Fruit fly (Drosophila melanogaster) S2 (cell line): Measurements from ENCODE around the gene Ostgamma.

Experiments used
- CG8478 ChIP-seq: fragments of >200 bp; optimal IDR thresholded peaks from 2 replicates; lab custom pipeline; 2018
- CTCF ChIP-seq, 2 experiments: fragments of >200 bp; optimal IDR thresholded peaks; 2 replicates each; lab custom pipeline; 2018

The Ostgamma gene

dm6 chr2L:8296395-8296794, 11.6 kb downstream of the Ostgamma start:
- no peak for TF ChIP-seq CTCF (optimal IDR thresholded peaks at IDR 0.05; lab: Kevin White, UChicago)
- TF ChIP-seq CG8478, result no peak

- no peak for TF ChIP-seq CG8478
Observed at dm6 chr2L:8294043-8294442, 13.9 kb downstream of the Ostgamma start.

dm6 chr2L:8293449-8293848, 14.5 kb downstream of the Ostgamma start:
- TF ChIP-seq CG8478 (no peak), CTCF (optimal IDR thresholded peaks at IDR 0.05; lab: Kevin White, UChicago) (no peak)

- no peak for TF ChIP-seq CG8478
- no peak for TF ChIP-seq CTCF (optimal IDR thresholded peaks at IDR 0.05; lab: Kevin White, UChicago)
Observed at dm6 chr2L:8292159-8292887, 15.7 kb downstream of the Ostgamma start.

dm6 chr2L:8290653-8291233, 17.2 kb downstream of the Ostgamma start:
- no peak for TF ChIP-seq CG8478
- TF ChIP-seq CTCF (optimal IDR thresholded peaks at IDR 0.05; lab: Kevin White, UChicago), result no peak

dm6 chr2L:8290092-8290424, 17.9 kb downstream of the Ostgamma start:
- TF ChIP-seq CG8478 (no peak), CTCF (optimal IDR thresholded peaks at IDR 0.05; lab: Kevin White, UChicago) (no peak)

- TF ChIP-seq CTCF (optimal IDR thresholded peaks at IDR 0.05; lab: Kevin White, UChicago) (no peak), CG8478 (no peak)
Observed at dm6 chr2L:8289352-8290091, 18.5 kb downstream of the Ostgamma start.

- no peak for TF ChIP-seq CG8478
- TF ChIP-seq CTCF (optimal IDR thresholded peaks at IDR 0.05; lab: Kevin White, UChicago), result no peak
Observed at dm6 chr2L:8288087-8288486, 19.9 kb downstream of the Ostgamma start.

- TF ChIP-seq CG8478 (no peak), CTCF (optimal IDR thresholded peaks at IDR 0.05; lab: Kevin White, UChicago) (no peak)
Observed at dm6 chr2L:8286595-8286994, 21.4 kb downstream of the Ostgamma start.

- TF ChIP-seq CG8478 (no peak), CTCF (optimal IDR thresholded peaks at IDR 0.05; lab: Kevin White, UChicago) (no peak)
Observed at dm6 chr2L:8284913-8285619, 22.9 kb downstream of the Ostgamma start.

- TF ChIP-seq CTCF (optimal IDR thresholded peaks at IDR 0.05; lab: Kevin White, UChicago) (no peak), CG8478 (no peak)
Observed at dm6 chr2L:8281872-8282271, 26.1 kb downstream of the Ostgamma start.

dm6 chr2L:8280225-8280624, 27.8 kb downstream of the Ostgamma start:
- TF ChIP-seq CG8478, result no peak
- TF ChIP-seq CTCF (optimal IDR thresholded peaks at IDR 0.05; lab: Kevin White, UChicago), result no peak

- TF ChIP-seq CTCF (optimal IDR thresholded peaks at IDR 0.05; lab: Kevin White, UChicago), result no peak
- TF ChIP-seq CG8478, result no peak
Observed at dm6 chr2L:8279400-8280065, 28.5 kb downstream of the Ostgamma start.

dm6 chr2L:8277561-8278201, 30.3 kb downstream of the Ostgamma start:
- no peak for TF ChIP-seq CG8478
- TF ChIP-seq CTCF (optimal IDR thresholded peaks at IDR 0.05; lab: Kevin White, UChicago), result no peak

dm6 chr2L:8276880-8277279, 31.1 kb downstream of the Ostgamma start:
- TF ChIP-seq CTCF (optimal IDR thresholded peaks at IDR 0.05; lab: Kevin White, UChicago) (no peak), CG8478 (no peak)
